Fruit fly (Drosophila melanogaster) whole organism, pupa: Measurements from ENCODE around the gene CG7367.

Experiments used
- CG10348 ChIP-seq: fragments of 200-800 bp; sonication (Bioruptor generic); IDR thresholded peaks from 2 replicates; pipeline ENCODE4 v1.3.6; 2022; ENCODE audit warnings: missing biosample characterization, missing genetic modification characterization
- CG12605 ChIP-seq: fragments of 200-800 bp; sonication (Bioruptor generic); IDR thresholded peaks from 2 replicates; pipeline ENCODE4 v1.3.6; 2022; ENCODE audit warnings: missing biosample characterization, missing genetic modification characterization
- CG13204 ChIP-seq: fragments of 200-800 bp; sonication (Bioruptor generic); optimal IDR thresholded peaks from 2 replicates; lab custom pipeline; 2018; ENCODE audit warnings: missing biosample characterization, mild to moderate bottlenecking, missing genetic modification characterization, moderate library complexity
- CG14655 ChIP-seq: fragments of 200-800 bp; sonication (Bioruptor generic); optimal IDR thresholded peaks from 3 replicates; lab custom pipeline; 2017; ENCODE audit warnings: mild to moderate bottlenecking, missing biosample characterization, missing genetic modification reagents, missing genetic modification characterization
- CG15710 ChIP-seq: fragments of 200-800 bp; sonication (Bioruptor generic); optimal IDR thresholded peaks from 2 replicates; lab custom pipeline; 2018; ENCODE audit warnings: missing biosample characterization, mild to moderate bottlenecking, missing genetic modification characterization, moderate library complexity
- CG17806 ChIP-seq: fragments of 200-800 bp; sonication (Bioruptor generic); optimal IDR thresholded peaks from 2 replicates; lab custom pipeline; 2018; ENCODE audit warnings: missing biosample characterization, mild to moderate bottlenecking, missing genetic modification characterization, moderate library complexity
- CG32121 ChIP-seq: fragments of 200-800 bp; sonication (Bioruptor generic); IDR thresholded peaks from 2 replicates; pipeline ENCODE4 v1.3.6; 2022; ENCODE audit warnings: missing biosample characterization, missing genetic modification characterization
- CG34367 ChIP-seq: fragments of 200-800 bp; sonication (Bioruptor generic); optimal IDR thresholded peaks from 2 replicates; lab custom pipeline; 2018; ENCODE audit warnings: missing biosample characterization, mild to moderate bottlenecking, missing genetic modification characterization
- CG4496 ChIP-seq: fragments of 200-800 bp; sonication (Bioruptor generic); IDR thresholded peaks from 3 replicates; pipeline ENCODE4 v1.3.6; 2022; ENCODE audit warnings: missing biosample characterization, missing genetic modification characterization
- CG8159 ChIP-seq: fragments of 200-800 bp; sonication (Bioruptor generic); optimal IDR thresholded peaks from 3 replicates; lab custom pipeline; 2018; ENCODE audit warnings: missing biosample characterization, mild to moderate bottlenecking, missing genetic modification characterization, moderate library complexity
- CG8301 ChIP-seq: fragments of 200-800 bp; sonication (Bioruptor generic); optimal IDR thresholded peaks from 2 replicates; lab custom pipeline; 2018; ENCODE audit warnings: missing biosample characterization, mild to moderate bottlenecking, missing genetic modification characterization
- CG9948 ChIP-seq: fragments of 200-800 bp; sonication (Bioruptor generic); optimal IDR thresholded peaks from 2 replicates; lab custom pipeline; 2018; ENCODE audit warnings: missing biosample characterization, mild to moderate bottlenecking, missing genetic modification characterization, moderate library complexity
- D1 ChIP-seq: fragments of 200-800 bp; sonication (Bioruptor generic); optimal IDR thresholded peaks from 2 replicates; lab custom pipeline; 2018; ENCODE audit warnings: missing biosample characterization, mild to moderate bottlenecking, missing genetic modification characterization, moderate library complexity
- EcR ChIP-seq: fragments of 200-800 bp; sonication (Bioruptor generic); optimal IDR thresholded peaks from 3 replicates; lab custom pipeline; 2019; ENCODE audit warnings: missing biosample characterization, missing genetic modification characterization, mild to moderate bottlenecking, moderate library complexity, missing genetic modification reagents
- Ets98B ChIP-seq: fragments of 200-800 bp; sonication (Bioruptor generic); IDR thresholded peaks from 2 replicates; pipeline ENCODE4 v1.3.6; 2022; ENCODE audit warnings: missing biosample characterization, missing genetic modification characterization
- Pif1A ChIP-seq: fragments of 200-800 bp; sonication (Bioruptor generic); optimal IDR thresholded peaks from 3 replicates; lab custom pipeline; 2016; ENCODE audit warnings: missing biosample characterization, missing genetic modification characterization
- Pif1B ChIP-seq: fragments of 200-800 bp; sonication (Bioruptor generic); optimal IDR thresholded peaks from 3 replicates; lab custom pipeline; 2016; ENCODE audit warnings: missing biosample characterization, missing genetic modification characterization
- Snoo ChIP-seq: fragments of 200-800 bp; sonication (Bioruptor generic); optimal IDR thresholded peaks from 3 replicates; lab custom pipeline; 2017; ENCODE audit warnings: missing biosample characterization, mild to moderate bottlenecking, missing genetic modification characterization, inconsistent platforms
- fd96Ca ChIP-seq: fragments of 200-800 bp; sonication (Bioruptor generic); IDR thresholded peaks from 3 replicates; pipeline ENCODE4 v1.3.6; 2022; ENCODE audit warnings: missing biosample characterization, missing genetic modification characterization
- gl ChIP-seq: fragments of 200-800 bp; sonication (Bioruptor generic); optimal IDR thresholded peaks from 2 replicates; lab custom pipeline; 2018; ENCODE audit warnings: missing biosample characterization, mild to moderate bottlenecking, missing genetic modification characterization
- rn ChIP-seq: fragments of 200-800 bp; sonication (Bioruptor generic); IDR thresholded peaks from 2 replicates; pipeline ENCODE4 v1.3.6; 2022; ENCODE audit warnings: missing biosample characterization, missing genetic modification characterization

CG7367 gene

DNA sequence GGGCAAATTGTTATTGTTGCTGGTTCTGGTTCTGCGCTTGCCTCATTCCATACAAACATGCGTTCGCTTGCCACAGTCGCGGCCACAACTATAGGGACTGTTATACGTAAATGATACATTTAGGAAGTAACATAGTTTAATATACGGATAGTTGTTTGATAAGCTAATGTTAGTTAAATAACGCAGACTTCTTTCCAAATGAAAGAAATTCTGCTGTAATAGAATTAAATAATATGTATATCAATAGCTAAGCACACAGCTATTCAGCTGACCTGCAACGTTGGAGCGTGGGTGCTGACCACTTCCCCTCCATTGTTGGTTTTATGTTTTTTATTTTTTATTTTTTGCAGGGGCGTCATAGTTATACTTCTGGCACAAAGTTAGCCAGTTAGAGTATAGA lies 4.9 kb downstream of the CG7367 start:
- no peak for TF ChIP-seq EcR (GFP tag; lab: Kevin White, UChicago)
- peak; percentile 52 for TF ChIP-seq CG8159
- TF ChIP-seq Pif1B (GFP tag; lab: Kevin White, UChicago) = peak; percentile 18
- peak; percentile 82 for TF ChIP-seq Ets98B
- TF ChIP-seq gl = peak; percentile 8
- peak; percentile 75 for TF ChIP-seq fd96Ca (GFP tag; lab: Robert Waterston, UW)
- TF ChIP-seq CG13204 = no peak
- TF ChIP-seq CG14655 = no peak
- 0 out of 2 replicates have a peak, but pooled peaks have one; percentile 13 for TF ChIP-seq rn (GFP tag; lab: Robert Waterston, UW)
- TF ChIP-seq CG8301 (tag; lab: Kevin White, UChicago) = peak; percentile 77
- peak; percentile 83 for TF ChIP-seq CG32121 (GFP tag; lab: Robert Waterston, UW)
- peak; percentile 57 for TF ChIP-seq CG15710 (tag; lab: Kevin White, UChicago)
- TF ChIP-seq D1 = no peak
- peak; percentile 53 for TF ChIP-seq CG17806 (tag; lab: Kevin White, UChicago)
- peak; percentile 80 for TF ChIP-seq CG12605 (GFP tag; lab: Robert Waterston, UW)
- no peak for TF ChIP-seq Snoo
- TF ChIP-seq CG4496 = peak; percentile 79
- TF ChIP-seq CG34367 (tag; lab: Kevin White, UChicago) = peak; percentile 35
- peak; percentile 61 for TF ChIP-seq CG9948 (tag; lab: Kevin White, UChicago)
- peak; percentile 78 for TF ChIP-seq Pif1A (GFP tag; lab: Kevin White, UChicago)
- no peak for TF ChIP-seq CG10348

DNA sequence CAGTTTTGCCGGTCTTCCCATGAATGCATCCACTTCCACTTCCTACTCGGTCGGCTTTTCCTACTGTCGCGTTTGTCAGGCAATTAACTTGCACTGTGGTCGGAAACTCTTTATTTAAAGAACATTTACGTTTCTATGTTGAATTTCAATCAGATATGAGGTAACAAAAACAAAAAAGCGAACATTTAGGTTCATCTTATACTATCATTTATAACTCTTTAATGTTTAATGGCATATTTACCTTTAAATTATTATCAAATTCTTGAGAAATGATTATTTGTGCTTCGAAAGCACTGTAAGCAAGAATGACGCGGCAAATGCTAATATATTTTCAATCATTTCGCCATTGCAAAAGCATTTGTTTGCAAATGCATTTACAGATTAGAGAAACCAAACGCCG lies 5.8 kb downstream of the CG7367 start:
- TF ChIP-seq CG34367 (tag; lab: Kevin White, UChicago) = no peak
- peak; percentile 18 for TF ChIP-seq Pif1A (GFP tag; lab: Kevin White, UChicago)
- no peak for TF ChIP-seq Ets98B
- no peak for TF ChIP-seq Pif1B (GFP tag; lab: Kevin White, UChicago)
- no peak for TF ChIP-seq EcR (GFP tag; lab: Kevin White, UChicago)
- peak; percentile 55; the same call in 1 of the 3 replicates for TF ChIP-seq CG4496
- no peak for TF ChIP-seq gl
- TF ChIP-seq CG12605 (GFP tag; lab: Robert Waterston, UW) = 0 out of 2 replicates have a peak, but pooled peaks have one; percentile 16
- no peak for TF ChIP-seq CG13204
- no peak for TF ChIP-seq CG8159
- no peak for TF ChIP-seq CG9948 (tag; lab: Kevin White, UChicago)
- peak; percentile 6 for TF ChIP-seq CG17806 (tag; lab: Kevin White, UChicago)
- TF ChIP-seq CG10348 = no peak
- TF ChIP-seq Snoo = no peak
- no peak for TF ChIP-seq D1
- TF ChIP-seq CG15710 (tag; lab: Kevin White, UChicago) = no peak
- no peak for TF ChIP-seq fd96Ca (GFP tag; lab: Robert Waterston, UW)
- TF ChIP-seq CG32121 (GFP tag; lab: Robert Waterston, UW) = peak; percentile 37; the same call in 1 of the 2 replicates
- TF ChIP-seq rn (GFP tag; lab: Robert Waterston, UW) = no peak
- peak; percentile 28 for TF ChIP-seq CG8301 (tag; lab: Kevin White, UChicago)
- TF ChIP-seq CG14655 = no peak

DNA sequence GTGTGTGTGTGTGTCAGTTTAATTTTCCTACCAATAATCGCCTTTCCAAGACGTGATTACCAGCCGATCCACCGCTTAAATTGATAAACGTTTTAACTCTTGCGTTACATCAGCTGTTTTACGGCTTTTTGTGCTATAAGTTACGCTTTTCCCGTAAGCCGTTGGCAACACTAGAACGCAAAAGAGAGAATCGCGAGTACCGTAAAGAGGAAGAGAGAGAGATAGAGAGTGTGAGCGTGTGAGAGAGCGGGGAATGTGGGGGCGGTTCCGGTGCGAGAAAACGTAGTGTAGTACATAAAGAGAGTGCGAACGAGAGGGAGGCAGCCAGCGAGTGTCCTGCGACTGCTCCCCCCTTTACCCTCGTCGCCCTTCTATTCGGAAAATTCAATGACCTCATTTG lies 8.0 kb downstream of the CG7367 start:
- TF ChIP-seq CG4496 = peak; percentile 38; the same call in 1 of the 3 replicates
- TF ChIP-seq rn (GFP tag; lab: Robert Waterston, UW) = no peak
- TF ChIP-seq EcR (GFP tag; lab: Kevin White, UChicago) = peak; percentile 54
- TF ChIP-seq CG12605 (GFP tag; lab: Robert Waterston, UW) = peak; percentile 29; the same call in 1 of the 2 replicates
- TF ChIP-seq CG13204 = peak; percentile 25

DNA sequence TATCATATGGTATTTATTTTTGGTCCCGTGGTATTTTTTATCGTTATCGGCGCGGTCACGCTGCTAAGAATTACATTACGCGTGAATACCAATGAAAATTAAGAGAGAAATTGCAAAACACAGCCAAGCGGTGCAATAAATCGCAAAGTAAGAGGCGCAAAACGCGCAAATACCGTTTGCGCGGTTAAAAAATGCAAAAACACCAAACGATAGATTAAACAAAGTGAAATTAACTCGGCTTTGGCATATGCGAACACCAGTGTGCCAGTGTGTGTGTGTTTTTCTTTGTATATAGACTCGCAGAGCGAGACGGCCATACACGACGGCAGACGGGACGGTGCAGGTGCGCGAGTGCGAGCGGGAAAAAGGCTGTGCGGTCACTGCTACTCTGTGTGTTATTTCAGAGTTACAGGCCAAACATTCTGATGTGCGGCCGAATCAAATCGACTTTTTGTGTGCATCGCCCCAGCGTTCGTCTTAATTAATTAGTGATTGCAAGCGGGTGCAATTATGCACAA lies 8.8 kb downstream of the CG7367 start, which contains the start of gene Cka:
Gene Cka (plus strand): TSS at position 29 of the 518 bp plus-strand sequence.
- no peak for TF ChIP-seq gl
- no peak for TF ChIP-seq CG14655
- peak; percentile 57 for TF ChIP-seq CG13204
- no peak for TF ChIP-seq CG32121 (GFP tag; lab: Robert Waterston, UW)
- peak; percentile 5 for TF ChIP-seq Snoo
- peak; percentile 34 for TF ChIP-seq CG8159
- no peak for TF ChIP-seq Pif1B (GFP tag; lab: Kevin White, UChicago)
- peak; percentile 69; the same call in 1 of the 3 replicates for TF ChIP-seq CG4496
- TF ChIP-seq fd96Ca (GFP tag; lab: Robert Waterston, UW) = peak; percentile 44; the same call in 1 of the 3 replicates

DNA sequence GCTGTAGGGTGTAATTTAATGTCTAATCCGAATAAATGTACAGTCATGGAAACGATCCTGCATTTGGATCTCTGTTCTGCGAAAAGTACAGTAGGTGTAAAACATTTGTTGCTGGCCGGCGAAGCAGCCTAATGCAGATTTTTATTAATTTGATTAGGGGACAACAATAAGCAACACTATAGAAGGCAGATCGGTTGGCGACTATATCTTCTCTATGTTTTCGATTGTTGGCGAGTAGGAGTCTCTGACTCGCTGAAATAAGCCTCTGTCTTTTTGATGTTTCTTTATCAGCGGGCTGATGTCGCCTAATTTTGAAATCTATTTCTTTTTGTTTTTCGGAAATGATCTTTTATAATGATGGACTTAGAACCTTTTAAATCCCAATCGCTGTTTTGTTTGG lies 9.5 kb downstream of the CG7367 start:
- TF ChIP-seq Ets98B = no peak
- no peak for TF ChIP-seq Pif1B (GFP tag; lab: Kevin White, UChicago)
- no peak for TF ChIP-seq EcR (GFP tag; lab: Kevin White, UChicago)
- TF ChIP-seq CG10348 = no peak
- no peak for TF ChIP-seq CG4496
- TF ChIP-seq CG17806 (tag; lab: Kevin White, UChicago) = no peak
- TF ChIP-seq D1 = no peak
- TF ChIP-seq fd96Ca (GFP tag; lab: Robert Waterston, UW) = no peak
- no peak for TF ChIP-seq CG8301 (tag; lab: Kevin White, UChicago)
- TF ChIP-seq Pif1A (GFP tag; lab: Kevin White, UChicago) = no peak
- TF ChIP-seq gl = no peak
- no peak for TF ChIP-seq CG34367 (tag; lab: Kevin White, UChicago)
- no peak for TF ChIP-seq CG9948 (tag; lab: Kevin White, UChicago)
- TF ChIP-seq Snoo = no peak

DNA sequence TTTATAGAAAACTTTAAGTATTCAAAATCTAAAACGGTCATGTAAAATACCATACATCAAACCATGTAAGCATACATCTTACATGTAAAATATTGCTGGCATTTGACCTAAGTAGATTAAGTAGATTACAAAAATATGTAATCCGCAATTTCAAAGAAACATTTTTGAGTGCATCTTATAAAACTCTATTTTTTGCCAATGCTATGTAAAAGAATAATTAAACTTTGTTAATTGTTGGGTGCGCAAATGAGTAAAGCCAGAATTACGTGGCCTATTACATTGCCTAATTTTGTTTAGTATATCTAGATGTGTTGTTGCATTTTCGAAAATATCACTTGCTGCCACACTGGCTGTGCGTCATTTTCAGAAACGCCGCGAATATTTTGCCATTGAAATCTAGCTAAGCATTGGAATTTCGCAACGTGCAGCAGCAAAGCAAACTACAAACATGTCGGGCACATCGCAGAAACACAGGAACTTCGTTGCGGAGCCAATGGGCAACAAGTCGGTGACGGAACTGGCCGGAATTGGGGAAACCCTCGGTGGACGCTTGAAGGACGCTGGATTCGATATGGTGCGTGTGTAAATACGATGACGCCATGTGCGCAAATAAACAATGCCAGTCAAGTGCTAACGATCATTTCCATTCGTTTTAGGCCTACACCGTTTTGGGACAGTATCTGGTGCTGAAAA lies 10.3 kb downstream of the CG7367 start, which contains the start of gene baf:
Gene baf (plus strand): TSS at position 303 of the 693 bp plus-strand sequence.
- no peak for TF ChIP-seq CG34367 (tag; lab: Kevin White, UChicago)
- no peak for TF ChIP-seq Ets98B
- no peak for TF ChIP-seq Pif1B (GFP tag; lab: Kevin White, UChicago)
- TF ChIP-seq EcR (GFP tag; lab: Kevin White, UChicago) = no peak
- no peak for TF ChIP-seq gl
- TF ChIP-seq CG17806 (tag; lab: Kevin White, UChicago) = no peak
- TF ChIP-seq CG32121 (GFP tag; lab: Robert Waterston, UW) = no peak
- TF ChIP-seq Pif1A (GFP tag; lab: Kevin White, UChicago) = no peak
- no peak for TF ChIP-seq CG10348
- TF ChIP-seq D1 = no peak
- TF ChIP-seq rn (GFP tag; lab: Robert Waterston, UW) = no peak
- TF ChIP-seq CG8159 = no peak
